Fruit fly (Drosophila melanogaster): ENCODE measurements around the gene Ucp4C.

Gene Ucp4C

DNA sequence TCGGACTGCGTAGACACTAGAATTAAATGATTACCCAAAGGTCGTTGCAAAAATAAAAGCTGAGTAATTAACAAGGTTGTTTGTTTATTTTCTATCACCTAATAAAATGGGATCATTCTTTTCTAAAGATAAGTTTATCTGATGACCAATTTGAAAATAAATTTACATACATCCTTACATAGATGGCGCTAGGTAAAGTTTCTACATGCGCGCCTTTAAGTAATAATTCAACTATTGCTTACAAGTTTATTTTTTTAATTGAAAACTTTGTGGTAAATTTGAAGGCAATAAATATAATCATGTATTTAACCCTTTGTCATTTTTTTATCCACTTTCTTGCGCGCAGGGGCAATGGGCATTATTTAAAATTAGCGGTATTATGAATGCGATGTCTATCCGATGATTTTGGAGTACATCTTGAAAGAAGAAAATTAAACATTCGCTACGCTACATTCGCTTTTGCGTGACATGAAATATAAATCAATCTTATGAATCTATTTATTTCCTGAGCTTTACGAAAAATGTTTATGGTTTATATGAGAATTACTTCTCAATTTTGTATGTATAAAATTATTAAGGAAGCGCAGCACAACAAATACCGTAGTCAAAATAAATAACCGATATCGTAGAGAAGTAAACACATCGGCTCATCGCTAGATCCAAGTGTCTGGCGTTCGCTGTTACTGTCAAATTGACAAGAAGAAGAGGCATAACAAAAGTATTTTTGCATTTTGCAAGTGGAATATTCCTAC lies 19.4 kb upstream of the Ucp4C start, which contains the start of gene CG9044:
TSS of gene CG9044 (plus strand) at position 676 of the 752 bp plus-strand sequence.
- no peak for TF ChIP-seq ham (GFP tag; IDR thresholded peaks at IDR 0.05)
- peak; percentile 69 for TF ChIP-seq Hsf (GFP tag; optimal IDR thresholded peaks at IDR 0.05)
- no peak for TF ChIP-seq Jarid2 (GFP tag; optimal IDR thresholded peaks at IDR 0.05)
- TF ChIP-seq CG6854 (GFP tag; optimal IDR thresholded peaks at IDR 0.05): no peak
- no peak for TF ChIP-seq CG14667 (GFP tag; IDR thresholded peaks at IDR 0.05)
- peak; percentile 0 for TF ChIP-seq BtbVII (GFP tag; optimal IDR thresholded peaks at IDR 0.05)
- no peak for TF ChIP-seq cg (GFP tag; optimal IDR thresholded peaks at IDR 0.05)
- TF ChIP-seq CG1529 (GFP tag; optimal IDR thresholded peaks at IDR 0.05): no peak
- peak; percentile 7 for TF ChIP-seq CG33213 (GFP tag; optimal IDR thresholded peaks at IDR 0.05)
- no peak for TF ChIP-seq H15 (GFP tag; IDR thresholded peaks at IDR 0.05)
- peak; percentile 31; the same call in 1 of the 2 replicates for TF ChIP-seq esg (GFP tag; conservative IDR thresholded peaks at IDR 0.05)
- TF ChIP-seq CG10654 (GFP tag; optimal IDR thresholded peaks at IDR 0.05): peak; percentile 51
- peak; percentile 19 for TF ChIP-seq gfzf (GFP tag; optimal IDR thresholded peaks at IDR 0.05)
- no peak for TF ChIP-seq Blimp-1 (GFP tag; optimal IDR thresholded peaks at IDR 0.05)
- no peak for TF ChIP-seq ac (GFP tag; optimal IDR thresholded peaks at IDR 0.05)
- TF ChIP-seq Hand (GFP tag; optimal IDR thresholded peaks at IDR 0.05): no peak
- TF ChIP-seq CG7357 (GFP tag; IDR thresholded peaks at IDR 0.05): 0 out of 3 replicates have a peak, but pooled peaks have one; percentile 6
- peak; percentile 30 for TF ChIP-seq Dek (tag; optimal IDR thresholded peaks at IDR 0.05)
- TF ChIP-seq bsh (GFP tag; optimal IDR thresholded peaks at IDR 0.05): no peak
- TF ChIP-seq ab (GFP tag; optimal IDR thresholded peaks at IDR 0.05): no peak
- TF ChIP-seq maf-S (GFP tag; optimal IDR thresholded peaks at IDR 0.05): peak; percentile 38
- no peak for TF ChIP-seq sima (GFP tag; optimal IDR thresholded peaks at IDR 0.05)
- no peak for TF ChIP-seq HHEX (GFP tag; optimal IDR thresholded peaks at IDR 0.05)
- no peak for TF ChIP-seq odd (GFP tag; optimal IDR thresholded peaks at IDR 0.05)
- TF ChIP-seq CG17186 (GFP tag; optimal IDR thresholded peaks at IDR 0.05): peak; percentile 44
- TF ChIP-seq Abd-B (GFP tag; optimal IDR thresholded peaks at IDR 0.05): no peak
- no peak for TF ChIP-seq H2.0 (GFP tag; IDR thresholded peaks at IDR 0.05)
- TF ChIP-seq CG13775 (GFP tag; optimal IDR thresholded peaks at IDR 0.05): peak; percentile 69
- 0 out of 3 replicates have a peak, but pooled peaks have one; percentile 28 for TF ChIP-seq ken (GFP tag; IDR thresholded peaks at IDR 0.05)
- no peak for TF ChIP-seq CG17359 (tag; optimal IDR thresholded peaks at IDR 0.05)
- TF ChIP-seq CG4424 (GFP tag; optimal IDR thresholded peaks at IDR 0.05): peak; percentile 59
- TF ChIP-seq vnd (GFP tag; IDR thresholded peaks at IDR 0.05; ENCODE audit: partially characterized antibody): peak; percentile 93
- no peak for TF ChIP-seq ap (GFP tag; IDR thresholded peaks at IDR 0.05)
- TF ChIP-seq knrl (GFP tag; IDR thresholded peaks at IDR 0.05; ENCODE audit: partially characterized antibody): peak; percentile 96
- TF ChIP-seq sens (GFP tag): peak; percentile 87
- TF ChIP-seq CG8359 (GFP tag; optimal IDR thresholded peaks at IDR 0.05; ENCODE audit: borderline replicate concordance): no peak
- TF ChIP-seq Nf-YC (tag; optimal IDR thresholded peaks at IDR 0.05): no peak
- TF ChIP-seq nmo (GFP tag; optimal IDR thresholded peaks at IDR 0.05): peak; percentile 82
- TF ChIP-seq stc (GFP tag; IDR thresholded peaks at IDR 0.05): no peak
- no peak for TF ChIP-seq CG9797 (GFP tag; optimal IDR thresholded peaks at IDR 0.05)
- TF ChIP-seq dpn (GFP tag; optimal IDR thresholded peaks at IDR 0.05): peak; percentile 59 to 72
- TF ChIP-seq E2f1 (GFP tag; IDR thresholded peaks at IDR 0.05): peak; percentile 41; the same call in 1 of the 2 replicates
- TF ChIP-seq nau (GFP tag; optimal IDR thresholded peaks at IDR 0.05): no peak
- peak in 1 of 3 experiments; percentile 53 for TF ChIP-seq lola (GFP tag; optimal IDR thresholded peaks at IDR 0.05)
- TF ChIP-seq Bgb (GFP tag; IDR thresholded peaks at IDR 0.05; ENCODE audit: partially characterized antibody): peak; percentile 89
- TF ChIP-seq row (GFP tag; IDR thresholded peaks at IDR 0.05): peak; percentile 94
- TF ChIP-seq CG17612 (GFP tag; IDR thresholded peaks at IDR 0.05): no peak
- peak; percentile 13 for TF ChIP-seq dm (GFP tag; optimal IDR thresholded peaks at IDR 0.05)
- TF ChIP-seq Oli (tag; optimal IDR thresholded peaks at IDR 0.05): no peak
